Fruit fly (Drosophila melanogaster) whole organism, prepupa: Measurements from ENCODE around the gene CG14053.

Experiments used
- CG15336 ChIP-seq: fragments of 200-800 bp; sonication (Bioruptor generic); IDR thresholded peaks from 2 replicates; pipeline ENCODE4 v1.3.6; 2022; ENCODE audit warnings: missing biosample characterization, missing genetic modification characterization
- CG6808 ChIP-seq: fragments of 200-800 bp; sonication (Bioruptor generic); optimal IDR thresholded peaks from 3 replicates; lab custom pipeline; 2017; ENCODE audit warnings: missing biosample characterization, missing genetic modification characterization, mild to moderate bottlenecking, moderate library complexity, missing genetic modification reagents
- CG9139 ChIP-seq: fragments of 200-800 bp; sonication (Bioruptor generic); optimal IDR thresholded peaks from 3 replicates; lab custom pipeline; 2017; ENCODE audit warnings: missing biosample characterization, mild to moderate bottlenecking, missing genetic modification characterization
- Eip78C ChIP-seq: fragments of 200-800 bp; sonication (Bioruptor generic); peaks from one replicate; lab custom pipeline; 2016; ENCODE audit warnings: missing biosample characterization, missing genetic modification characterization
- Lpt ChIP-seq: fragments of 200-800 bp; sonication (Bioruptor generic); optimal IDR thresholded peaks from 3 replicates; lab custom pipeline; 2016; ENCODE audit warnings: missing biosample characterization, missing genetic modification characterization
- acj6 ChIP-seq: fragments of 200-800 bp; sonication (Bioruptor generic); optimal IDR thresholded peaks from 3 replicates; lab custom pipeline; 2016; ENCODE audit warnings: missing biosample characterization, missing genetic modification characterization
- topi ChIP-seq: fragments of 200-800 bp; sonication (Bioruptor generic); optimal IDR thresholded peaks from 3 replicates; lab custom pipeline; 2016; ENCODE audit warnings: missing biosample characterization, missing genetic modification characterization

CG14053 gene

dm6 chrX:2141854-2142216 lies 51.9 kb downstream of the CG14053 start (continued):
- peak; percentile 86 for TF ChIP-seq Eip78C (GFP tag; lab: Kevin White, UChicago)
- TF ChIP-seq acj6 (GFP tag; lab: Kevin White, UChicago): no peak
- peak; percentile 53 for TF ChIP-seq CG6808
- TF ChIP-seq CG15336 (GFP tag; lab: Robert Waterston, UW): peak; percentile 55
- TF ChIP-seq topi (GFP tag; lab: Kevin White, UChicago): peak; percentile 31
- no peak for TF ChIP-seq Lpt (GFP tag; lab: Kevin White, UChicago)
- no peak for TF ChIP-seq CG9139
